Worm (Caenorhabditis elegans): ENCODE data around the gene clec-7.
"Not testable (repeated sequence)": the region's sequence is repeated elsewhere in the genome, so short reads cannot be mapped to it uniquely, and the experiment has no call there.

The clec-7 gene

ce11 chrV:7339831-7340230 is 11.6 kb downstream of the clec-7 start, which contains the start of gene srh-187:
srh-187 (minus strand) TSS chrV:7339931.
- TF ChIP-seq unc-62 (GFP tag; optimal IDR thresholded peaks at IDR 0.05) = no peak

ce11 chrV:7341942-7342341 is 13.8 kb downstream of the clec-7 start, which contains the start of the genes nhr-263 and nhr-148:
nhr-263 (minus strand) TSS chrV:7342042.
nhr-148 (plus strand) TSS chrV:7342156.
- no peak for TF ChIP-seq unc-62 (GFP tag; optimal IDR thresholded peaks at IDR 0.05)

ce11 chrV:7343522-7343921 is 15.3 kb downstream of the clec-7 start, which contains the start of gene srh-244:
srh-244 (plus strand) TSS chrV:7343822.
- no peak for TF ChIP-seq unc-62 (GFP tag; optimal IDR thresholded peaks at IDR 0.05)

- TF ChIP-seq unc-62 (GFP tag; optimal IDR thresholded peaks at IDR 0.05) = not testable (repeated sequence)
These were observed 17.3 kb downstream of the clec-7 start, which contains the start of gene nhr-147 for ce11 chrV:7345494-7345893. nhr-147 (plus strand) TSS chrV:7345794.

- TF ChIP-seq unc-62 (GFP tag; optimal IDR thresholded peaks at IDR 0.05) = no peak
These were observed 21.3 kb downstream of the clec-7 start, which contains the start of gene nhr-149 for ce11 chrV:7349541-7349940. nhr-149 (minus strand) TSS chrV:7349641.

- no peak for TF ChIP-seq unc-62 (GFP tag; optimal IDR thresholded peaks at IDR 0.05)
These were observed 24.2 kb downstream of the clec-7 start, which contains the start of the genes srh-231 and srh-275 for ce11 chrV:7352186-7353053. srh-231 (minus strand) TSS chrV:7352236. srh-275 (plus strand) TSS chrV:7353003.

- no peak for TF ChIP-seq unc-62 (GFP tag; optimal IDR thresholded peaks at IDR 0.05)
These were observed 25.4 kb downstream of the clec-7 start for ce11 chrV:7353602-7354001.

ce11 chrV:7355464-7355863 is 27.3 kb downstream of the clec-7 start, which contains the start of gene tag-293:
tag-293 (minus strand) TSS chrV:7355564.
- TF ChIP-seq unc-62 (GFP tag; optimal IDR thresholded peaks at IDR 0.05) = no peak

- TF ChIP-seq unc-62 (GFP tag; optimal IDR thresholded peaks at IDR 0.05) = no peak
These were observed 28.5 kb downstream of the clec-7 start, which contains the start of gene C03G6.21 for ce11 chrV:7356684-7357083. C03G6.21 (minus strand) TSS chrV:7356784.

ce11 chrV:7357132-7357531 is 28.9 kb downstream of the clec-7 start, which contains the start of gene C03G6.6:
C03G6.6 (plus strand) TSS chrV:7357432.
- no peak for TF ChIP-seq unc-62 (GFP tag; optimal IDR thresholded peaks at IDR 0.05)

- TF ChIP-seq unc-62 (GFP tag; optimal IDR thresholded peaks at IDR 0.05) = no peak
These were observed 33.5 kb downstream of the clec-7 start, which contains the start of gene cyp-35A1 for ce11 chrV:7361673-7362072. cyp-35A1 (minus strand) TSS chrV:7361773.

ce11 chrV:7364059-7364458 is 35.9 kb downstream of the clec-7 start, which contains the start of gene cyp-35A2:
cyp-35A2 (minus strand) TSS chrV:7364182.
- TF ChIP-seq unc-62 (GFP tag; optimal IDR thresholded peaks at IDR 0.05) = no peak

ce11 chrV:7364951-7365350 is 36.8 kb downstream of the clec-7 start, which contains the start of gene exc-13:
exc-13 (plus strand) TSS chrV:7365251.
- TF ChIP-seq unc-62 (GFP tag; optimal IDR thresholded peaks at IDR 0.05) = no peak

- no peak for TF ChIP-seq unc-62 (GFP tag; optimal IDR thresholded peaks at IDR 0.05)
These were observed 41.4 kb downstream of the clec-7 start, which contains the start of gene srj-14 for ce11 chrV:7369578-7369977. srj-14 (plus strand) TSS chrV:7369708.

- TF ChIP-seq unc-62 (GFP tag; optimal IDR thresholded peaks at IDR 0.05) = no peak
These were observed 45.9 kb downstream of the clec-7 start, which contains the start of gene srx-56 for ce11 chrV:7374090-7374489. srx-56 (plus strand) TSS chrV:7374390.

ce11 chrV:7379384-7379783 is 51.2 kb downstream of the clec-7 start, which contains the start of gene srsx-24:
srsx-24 (minus strand) TSS chrV:7379484.
- TF ChIP-seq unc-62 (GFP tag; optimal IDR thresholded peaks at IDR 0.05) = no peak
